Fruit fly (Drosophila melanogaster): ENCODE measurements around the gene CG1468.

CG1468 gene

DNA sequence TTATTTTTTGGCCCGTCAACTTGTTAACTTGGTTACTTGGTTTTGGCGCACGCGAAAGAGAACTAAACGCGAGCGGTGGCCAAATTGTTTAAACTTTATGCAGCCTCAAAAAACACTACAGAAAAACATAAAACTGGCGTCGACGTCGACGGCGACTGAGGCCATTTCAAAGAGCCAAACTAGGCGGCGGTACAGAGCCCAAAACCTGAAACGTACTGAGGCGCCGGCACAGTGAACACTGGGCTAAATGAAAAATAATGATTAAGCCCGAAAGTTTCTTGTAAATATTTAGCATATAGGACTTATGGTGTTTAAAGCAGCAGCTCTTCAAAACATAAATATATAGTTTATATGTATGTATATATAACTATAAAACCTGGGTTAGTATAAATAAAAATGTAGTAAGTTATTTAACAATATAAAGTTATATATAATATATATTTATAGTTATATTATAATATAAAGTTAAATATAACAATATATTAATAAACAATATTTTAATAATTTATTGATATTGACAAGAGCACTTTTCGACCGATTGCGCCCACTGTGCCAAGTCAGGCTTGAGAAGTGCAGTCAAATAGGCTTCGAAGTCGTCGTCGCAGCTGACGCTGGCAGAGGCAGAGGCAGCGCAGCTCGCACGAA is 21.4 kb downstream of the CG1468 start, which contains the start of gene CG15249 (continued):
- TF ChIP-seq YL-1 (GFP tag; optimal IDR thresholded peaks at IDR 0.05) (no peak), disco-r (GFP tag; optimal IDR thresholded peaks at IDR 0.05) (no peak), CG7839 (tag; optimal IDR thresholded peaks at IDR 0.05) (peak; percentile 75), en (GFP tag; optimal IDR thresholded peaks at IDR 0.05) (no peak), CG11560 (tag; IDR thresholded peaks at IDR 0.05) (no peak), bowl (GFP tag; IDR thresholded peaks at IDR 0.05) (no peak), Hsf (GFP tag; optimal IDR thresholded peaks at IDR 0.05) (no peak), CG2199 (GFP tag; IDR thresholded peaks at IDR 0.05) (no peak), zfh2 (GFP tag; optimal IDR thresholded peaks at IDR 0.05) (no peak), sima (GFP tag; optimal IDR thresholded peaks at IDR 0.05) (no peak), CG11093 (GFP tag; IDR thresholded peaks at IDR 0.05) (no peak), NC2β (GFP tag; optimal IDR thresholded peaks at IDR 0.05) (no peak), CG17359 (tag; optimal IDR thresholded peaks at IDR 0.05) (peak; percentile 54), fd96Cb (tag; optimal IDR thresholded peaks at IDR 0.05) (peak; percentile 56), MBD-R2 (GFP tag; IDR thresholded peaks at IDR 0.05) (no peak), CG2712 (tag; optimal IDR thresholded peaks at IDR 0.05) (peak; percentile 78), CG15514 (GFP tag; optimal IDR thresholded peaks at IDR 0.05) (no peak), Ravus (GFP tag; IDR thresholded peaks at IDR 0.05) (no peak), Asciz (GFP tag; optimal IDR thresholded peaks at IDR 0.05) (peak; percentile 51), CG3407 (GFP tag; optimal IDR thresholded peaks at IDR 0.05) (peak; percentile 29), aop (GFP tag; IDR thresholded peaks at IDR 0.05) (no peak), CG6254 (GFP tag; optimal IDR thresholded peaks at IDR 0.05) (peak; percentile 36), CG12391 (tag; optimal IDR thresholded peaks at IDR 0.05) (peak; percentile 62), Lpt (GFP tag; optimal IDR thresholded peaks at IDR 0.05) (no peak), trem (tag; optimal IDR thresholded peaks at IDR 0.05) (peak; percentile 4), zen2 (GFP tag; IDR thresholded peaks at IDR 0.05; ENCODE audit: partially characterized antibody) (no peak), CG15696 (tag; optimal IDR thresholded peaks at IDR 0.05) (no peak), CG31441 (GFP tag; IDR thresholded peaks at IDR 0.05) (peak; percentile 76), Oli (tag; optimal IDR thresholded peaks at IDR 0.05) (peak; percentile 73), bsh (GFP tag; optimal IDR thresholded peaks at IDR 0.05) (peak; percentile 38 to 69), chif (GFP tag; optimal IDR thresholded peaks at IDR 0.05) (no peak), Sox100B (GFP tag; optimal IDR thresholded peaks at IDR 0.05) (peak; percentile 84), schlank (tag; optimal IDR thresholded peaks at IDR 0.05) (no peak), CG1233 (GFP tag; optimal IDR thresholded peaks at IDR 0.05) (no peak), dm (GFP tag; optimal IDR thresholded peaks at IDR 0.05) (no peak), cad (GFP tag; optimal IDR thresholded peaks at IDR 0.05) (no peak), CG15269 (tag; optimal IDR thresholded peaks at IDR 0.05) (peak; percentile 63), Optix (GFP tag; IDR thresholded peaks at IDR 0.05) (no peak), Doc3 (GFP tag; IDR thresholded peaks at IDR 0.05; ENCODE audit: partially characterized antibody) (no peak), CG6689 (GFP tag; IDR thresholded peaks at IDR 0.05) (0 out of 2 replicates have a peak, but pooled peaks have one; percentile 35), Fer1 (GFP tag; optimal IDR thresholded peaks at IDR 0.05) (peak; percentile 54), CG13424 (tag; optimal IDR thresholded peaks at IDR 0.05) (peak; percentile 81), CG6854 (GFP tag; optimal IDR thresholded peaks at IDR 0.05) (no peak), Spps (tag; optimal IDR thresholded peaks at IDR 0.05) (peak; percentile 35), CG14965 (GFP tag; optimal IDR thresholded peaks at IDR 0.05; ENCODE audit: borderline replicate concordance) (no peak), CG2202 (tag; optimal IDR thresholded peaks at IDR 0.05) (no peak), CG3847 (GFP tag; IDR thresholded peaks at IDR 0.05) (no peak), CG16815 (GFP tag; optimal IDR thresholded peaks at IDR 0.05) (no peak), CG33557 (GFP tag; optimal IDR thresholded peaks at IDR 0.05) (peak; percentile 36), zen (tag; optimal IDR thresholded peaks at IDR 0.05) (no peak)
